Fruit fly (Drosophila melanogaster): ENCODE data around the gene Sarm.

Gene Sarm

DNA sequence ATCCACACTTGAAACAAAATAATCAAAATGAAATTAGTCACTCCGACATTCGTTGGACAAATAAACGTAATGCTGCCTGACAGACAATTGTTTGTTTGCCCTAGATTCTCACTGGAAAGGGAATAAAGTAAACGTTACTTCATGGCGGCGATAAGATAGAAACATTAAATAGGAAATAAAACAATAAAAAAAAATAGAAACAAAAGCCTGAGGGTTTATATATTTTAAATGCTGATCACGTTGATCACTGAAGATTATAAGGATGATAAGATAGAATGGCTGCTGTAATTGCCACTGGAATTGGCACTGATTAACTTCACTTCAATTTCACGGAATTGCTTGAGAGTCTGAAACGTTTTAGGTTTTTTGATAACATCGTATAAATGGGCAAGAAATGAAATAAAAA lies 45.0 kb upstream of the Sarm start (continued):
- TF ChIP-seq CG15269 (tag; optimal IDR thresholded peaks at IDR 0.05) (peak; percentile 33), MTF-1 (GFP tag; optimal IDR thresholded peaks at IDR 0.05; ENCODE audit: borderline replicate concordance) (peak; percentile 2), dmrt99B (tag; optimal IDR thresholded peaks at IDR 0.05) (peak; percentile 14), grn (GFP tag; optimal IDR thresholded peaks at IDR 0.05) (peak; percentile 96), CG14014 (GFP tag; IDR thresholded peaks at IDR 0.05) (no peak), kni (GFP tag; optimal IDR thresholded peaks at IDR 0.05) (peak; percentile 31), sug (tag; optimal IDR thresholded peaks at IDR 0.05) (peak; percentile 71), CG10543 (GFP tag; optimal IDR thresholded peaks at IDR 0.05) (peak; percentile 49), CG4707 (GFP tag; optimal IDR thresholded peaks at IDR 0.05) (peak; percentile 68), CG18619 (GFP tag; optimal IDR thresholded peaks at IDR 0.05) (no peak), Trl (optimal IDR thresholded peaks at IDR 0.05) (no peak), Trl (GFP tag; optimal IDR thresholded peaks at IDR 0.05) (no peak), ro (GFP tag; IDR thresholded peaks at IDR 0.05) (no peak), Elba2 (GFP tag; optimal IDR thresholded peaks at IDR 0.05) (no peak), grau (tag; optimal IDR thresholded peaks at IDR 0.05) (no peak), Hmr (GFP tag; optimal IDR thresholded peaks at IDR 0.05) (peak; percentile 22), nerfin-1 (tag; optimal IDR thresholded peaks at IDR 0.05) (peak; percentile 43), Asciz (GFP tag; optimal IDR thresholded peaks at IDR 0.05) (peak; percentile 24), CG15601 (tag; optimal IDR thresholded peaks at IDR 0.05) (peak; percentile 68), dmrt11E (tag; optimal IDR thresholded peaks at IDR 0.05) (peak; percentile 17), CG11456 (GFP tag; IDR thresholded peaks at IDR 0.05) (no peak), Abd-B (GFP tag; optimal IDR thresholded peaks at IDR 0.05) (no peak), CG14441 (GFP tag; IDR thresholded peaks at IDR 0.05) (peak; percentile 31; the same call in 1 of the 2 replicates), az2 (GFP tag; optimal IDR thresholded peaks at IDR 0.05) (no peak), CG10147 (GFP tag; optimal IDR thresholded peaks at IDR 0.05) (peak; percentile 16), CHES-1-like (GFP tag; optimal IDR thresholded peaks at IDR 0.05) (no peak), Poxn (GFP tag; IDR thresholded peaks at IDR 0.05) (no peak), Gsc (GFP tag; IDR thresholded peaks at IDR 0.05) (no peak), chm (GFP tag; IDR thresholded peaks at IDR 0.05) (no peak), CG9817 (tag; optimal IDR thresholded peaks at IDR 0.05) (no peak), HHEX (GFP tag; optimal IDR thresholded peaks at IDR 0.05) (peak; percentile 28), Antp (GFP tag; optimal IDR thresholded peaks at IDR 0.05) (no peak), nmo (GFP tag; optimal IDR thresholded peaks at IDR 0.05) (no peak), CG8281 (tag; optimal IDR thresholded peaks at IDR 0.05) (peak; percentile 41), ham (GFP tag; IDR thresholded peaks at IDR 0.05) (no peak), CG2875 (GFP tag; optimal IDR thresholded peaks at IDR 0.05) (peak; percentile 37), CG34376 (GFP tag; optimal IDR thresholded peaks at IDR 0.05) (peak; percentile 81), Eip74EF (GFP tag; optimal IDR thresholded peaks at IDR 0.05) (peak in 1 of 2 experiments; percentile 89), CG7357 (GFP tag; IDR thresholded peaks at IDR 0.05) (no peak), CG3281 (GFP tag; optimal IDR thresholded peaks at IDR 0.05) (peak; percentile 10), CG7987 (GFP tag; optimal IDR thresholded peaks at IDR 0.05) (peak; percentile 60), CG16815 (GFP tag; optimal IDR thresholded peaks at IDR 0.05) (no peak), sens (GFP tag) (peak; percentile 89), CG6175 (GFP tag; IDR thresholded peaks at IDR 0.05) (no peak), CG6683 (GFP tag; optimal IDR thresholded peaks at IDR 0.05) (no peak), cwo (GFP tag; optimal IDR thresholded peaks at IDR 0.05) (peak; percentile 76), fru (optimal IDR thresholded peaks at IDR 0.05) (no peak), crc (GFP tag; optimal IDR thresholded peaks at IDR 0.05) (no peak), ken (GFP tag; IDR thresholded peaks at IDR 0.05) (no peak), CG17385 (GFP tag; optimal IDR thresholded peaks at IDR 0.05) (peak; percentile 34), CG17802 (tag; optimal IDR thresholded peaks at IDR 0.05) (no peak)

Data from whole organism, embryonic.